Worm (Caenorhabditis elegans) whole organism, midembryonic: ENCODE data around the gene Y42H9AR.1.

Experiments
- T22C8.4 ChIP-seq: fragments of 200-800 bp; sonication (Bioruptor generic); IDR thresholded peaks from 2 replicates; pipeline ENCODE4 v1.3.6; 2022; ENCODE audit warnings: missing genetic modification characterization, missing compliant biosample characterization
- cog-1 ChIP-seq: sonication (generic microtip); optimal IDR thresholded peaks from 2 replicates; lab custom pipeline; 2016; ENCODE audit warnings: missing genetic modification characterization, missing compliant biosample characterization
- flt-1 ChIP-seq: fragments of 200-800 bp; sonication (Bioruptor generic); IDR thresholded peaks from 2 replicates; pipeline ENCODE4 v1.3.6; 2022; ENCODE audit warnings: missing genetic modification characterization, missing compliant biosample characterization
- klf-2 ChIP-seq: fragments of 200-800 bp; sonication (Bioruptor generic); conservative IDR thresholded peaks from 2 replicates; pipeline ENCODE4 v1.3.6; 2022; ENCODE audit warnings: missing genetic modification reagents, missing genetic modification characterization, missing compliant biosample characterization
- med-1 ChIP-seq: sonication (generic microtip); optimal IDR thresholded peaks from 2 replicates; lab custom pipeline; 2017; ENCODE audit warnings: missing genetic modification characterization, mild to moderate bottlenecking, missing compliant biosample characterization, antibody characterized with exemption, missing genetic modification reagents; ENCODE audit not compliant: insufficient read depth
- ref-1 ChIP-seq: fragments of 200-800 bp; sonication (Bioruptor generic); conservative IDR thresholded peaks from 2 replicates; pipeline ENCODE4 v1.3.6; 2022; ENCODE audit warnings: missing genetic modification reagents, missing genetic modification characterization, missing compliant biosample characterization
- tab-1 ChIP-seq: fragments of 200-800 bp; sonication (Bioruptor generic); IDR thresholded peaks from 2 replicates; pipeline ENCODE4 v1.3.6; 2022; ENCODE audit warnings: missing genetic modification characterization, missing compliant biosample characterization
- ztf-23 ChIP-seq: fragments of 200-800 bp; sonication (Bioruptor generic); IDR thresholded peaks from 2 replicates; pipeline ENCODE4 v1.3.6; 2022; ENCODE audit warnings: missing genetic modification reagents, missing genetic modification characterization, missing compliant biosample characterization
- ztf-29 ChIP-seq: fragments of 200-800 bp; sonication (Bioruptor generic); IDR thresholded peaks from 2 replicates; pipeline ENCODE4 v1.3.6; 2022; ENCODE audit warnings: missing genetic modification reagents, missing genetic modification characterization, missing compliant biosample characterization

- TF ChIP-seq med-1 (GFP tag; lab: Kevin White, UChicago) = no peak
- TF ChIP-seq flt-1 (GFP tag; lab: Robert Waterston, UW) = no peak
- no peak for TF ChIP-seq ref-1 (GFP tag; lab: Robert Waterston, UW)
- no peak for TF ChIP-seq T22C8.4 (GFP tag; lab: Robert Waterston, UW)
- no peak for TF ChIP-seq klf-2 (GFP tag; lab: Robert Waterston, UW)
- no peak for TF ChIP-seq cog-1 (tag; lab: Kevin White, UChicago)
- TF ChIP-seq ztf-23 (GFP tag; lab: Robert Waterston, UW) = no peak
- TF ChIP-seq ztf-29 = no peak
- TF ChIP-seq tab-1 = no peak
These were observed 5.6 kb downstream of the Y42H9AR.1 start, which contains the start of gene F42G8.8 for ce11 chrIV:8118790-8119189.
